Worm (Caenorhabditis elegans) whole organism, young adult: ENCODE results near the gene npr-32.

ENCODE experiments used
- B0019.2 ChIP-seq: fragments of 200-800 bp; sonication (Bioruptor generic); conservative IDR thresholded peaks from 2 replicates; pipeline ENCODE4 v1.3.6; 2022; ENCODE audit warnings: missing genetic modification reagents, missing genetic modification characterization, missing compliant biosample characterization
- B0035.1 ChIP-seq: sonication (generic microtip); optimal IDR thresholded peaks from 2 replicates; lab custom pipeline; 2016; ENCODE audit warnings: missing genetic modification characterization, mild to moderate bottlenecking, missing compliant biosample characterization, missing genotype, missing genetic modification reagents
- C06A6.2 ChIP-seq: fragments of 200-800 bp; sonication (Bioruptor generic); conservative IDR thresholded peaks from 2 replicates; pipeline ENCODE4 v1.3.6; 2022; ENCODE audit warnings: missing genetic modification characterization, missing compliant biosample characterization
- F10E7.11 ChIP-seq: sonication (generic microtip); optimal IDR thresholded peaks from 2 replicates; lab custom pipeline; 2017; ENCODE audit warnings: mild to moderate bottlenecking, missing genetic modification characterization, moderate library complexity, missing compliant biosample characterization
- F33H1.4 ChIP-seq: fragments of 200-800 bp; sonication (Bioruptor generic); IDR thresholded peaks from 2 replicates; pipeline ENCODE4 v1.3.6; 2022; ENCODE audit warnings: missing genetic modification reagents, missing genetic modification characterization, missing compliant biosample characterization
- F52B5.7 ChIP-seq: sonication (generic microtip); optimal IDR thresholded peaks from 2 replicates; lab custom pipeline; 2016; ENCODE audit warnings: mild to moderate bottlenecking, missing genetic modification characterization, missing compliant biosample characterization
- F57A8.1 ChIP-seq: fragments of 200-800 bp; sonication (Bioruptor generic); optimal IDR thresholded peaks from 2 replicates; lab custom pipeline; 2018; ENCODE audit warnings: mild to moderate bottlenecking, missing genetic modification characterization, moderate library complexity, missing compliant biosample characterization
- T07F8.4 ChIP-seq: sonication (generic microtip); optimal IDR thresholded peaks from 2 replicates; lab custom pipeline; 2016; ENCODE audit warnings: mild to moderate bottlenecking, missing genetic modification characterization, moderate library complexity, missing compliant biosample characterization
- Y67H2A.10 ChIP-seq: fragments of 200-800 bp; sonication (Bioruptor generic); conservative IDR thresholded peaks from 2 replicates; pipeline ENCODE4 v1.3.6; 2022; ENCODE audit warnings: missing genetic modification reagents, missing genetic modification characterization, missing compliant biosample characterization
- Y79H2A.3 ChIP-seq: fragments of 200-800 bp; sonication (Bioruptor generic); conservative IDR thresholded peaks from 2 replicates; pipeline ENCODE4 v1.3.6; 2022; ENCODE audit warnings: missing genetic modification reagents, missing genetic modification characterization, missing compliant biosample characterization
- Y95B8A.8 ChIP-seq: fragments of 200-800 bp; sonication (Bioruptor generic); IDR thresholded peaks from 2 replicates; pipeline ENCODE4 v1.3.6; 2022; ENCODE audit warnings: missing genetic modification reagents, missing genetic modification characterization, missing compliant biosample characterization
- ZK185.1 ChIP-seq: sonication (generic microtip); optimal IDR thresholded peaks from 2 replicates; lab custom pipeline; 2016; ENCODE audit warnings: mild to moderate bottlenecking, missing genetic modification characterization, missing compliant biosample characterization; ENCODE audit not compliant: poor library complexity, severe bottlenecking
- atf-7 ChIP-seq: sonication (generic microtip); optimal IDR thresholded peaks from 2 replicates; lab custom pipeline; 2017; ENCODE audit warnings: mild to moderate bottlenecking, missing genetic modification characterization, missing compliant biosample characterization
- attf-3 ChIP-seq: fragments of 200-800 bp; sonication (Bioruptor generic); conservative IDR thresholded peaks from 2 replicates; pipeline ENCODE4 v1.3.6; 2022; ENCODE audit warnings: missing genetic modification reagents, missing genetic modification characterization, missing compliant biosample characterization
- attf-5 ChIP-seq: fragments of 200-800 bp; sonication (Bioruptor generic); optimal IDR thresholded peaks from 2 replicates; lab custom pipeline; 2018; ENCODE audit warnings: mild to moderate bottlenecking, missing genetic modification characterization, missing compliant biosample characterization
- bed-1 ChIP-seq: fragments of 200-800 bp; sonication (Bioruptor generic); IDR thresholded peaks from 2 replicates; pipeline ENCODE4 v1.3.6; 2022; ENCODE audit warnings: missing genetic modification reagents, missing genetic modification characterization, missing compliant biosample characterization
- cebp-2 ChIP-seq: fragments of 200-800 bp; sonication (Bioruptor generic); IDR thresholded peaks from 2 replicates; pipeline ENCODE4 v1.3.6; 2022; ENCODE audit warnings: missing genetic modification characterization, missing compliant biosample characterization
- ceh-100 ChIP-seq: fragments of 200-800 bp; sonication (Bioruptor generic); IDR thresholded peaks from 2 replicates; pipeline ENCODE4 v1.3.6; 2022; ENCODE audit warnings: missing genetic modification reagents, missing genetic modification characterization, missing compliant biosample characterization
- ceh-40 ChIP-seq: fragments of 200-800 bp; sonication (Bioruptor generic); IDR thresholded peaks from 2 replicates; pipeline ENCODE4 v1.3.6; 2022; ENCODE audit warnings: missing genetic modification characterization, missing compliant biosample characterization
- ceh-79 ChIP-seq: sonication (generic microtip); optimal IDR thresholded peaks from 2 replicates; lab custom pipeline; 2017; ENCODE audit warnings: mild to moderate bottlenecking, missing genetic modification characterization, missing compliant biosample characterization
- chd-7 ChIP-seq: sonication (generic microtip); optimal IDR thresholded peaks from 2 replicates; lab custom pipeline; 2016; ENCODE audit warnings: mild to moderate bottlenecking, missing genetic modification characterization, moderate library complexity, missing compliant biosample characterization
- die-1 ChIP-seq: sonication (generic microtip); optimal IDR thresholded peaks from 2 replicates; lab custom pipeline; 2016; ENCODE audit warnings: missing genotype, mild to moderate bottlenecking, missing genetic modification characterization, missing compliant biosample characterization
- egl-18 ChIP-seq: fragments of 200-800 bp; sonication (Bioruptor generic); IDR thresholded peaks from 2 replicates; pipeline ENCODE4 v1.3.6; 2022; ENCODE audit warnings: missing genetic modification reagents, missing genetic modification characterization, missing compliant biosample characterization
- ets-4 ChIP-seq: fragments of 200-800 bp; sonication (Bioruptor generic); optimal IDR thresholded peaks from 2 replicates; lab custom pipeline; 2018; ENCODE audit warnings: mild to moderate bottlenecking, missing genetic modification characterization, missing compliant biosample characterization
- hlh-26 ChIP-seq: fragments of 200-800 bp; sonication (Bioruptor generic); conservative IDR thresholded peaks from 2 replicates; pipeline ENCODE4 v1.3.6; 2022; ENCODE audit warnings: missing genetic modification reagents, missing genetic modification characterization, missing compliant biosample characterization
- hmg-20 ChIP-seq: fragments of 200-800 bp; sonication (Bioruptor generic); IDR thresholded peaks from 2 replicates; pipeline ENCODE4 v1.3.6; 2022; ENCODE audit warnings: missing genetic modification reagents, missing genetic modification characterization, missing compliant biosample characterization
- lag-1 ChIP-seq: fragments of 200-800 bp; sonication (Bioruptor generic); IDR thresholded peaks from 2 replicates; pipeline ENCODE4 v1.3.6; 2022; ENCODE audit warnings: missing genetic modification reagents, missing genetic modification characterization, missing compliant biosample characterization
- let-526 ChIP-seq: fragments of 200-800 bp; sonication (Bioruptor generic); IDR thresholded peaks from 2 replicates; pipeline ENCODE4 v1.3.6; 2022; ENCODE audit warnings: missing genetic modification reagents, missing genetic modification characterization, missing compliant biosample characterization
- lir-1 ChIP-seq: fragments of 200-800 bp; sonication (Bioruptor generic); conservative IDR thresholded peaks from 2 replicates; pipeline ENCODE4 v1.3.6; 2022; ENCODE audit warnings: missing genetic modification reagents, missing genetic modification characterization, missing compliant biosample characterization
- lsy-27 ChIP-seq: sonication (generic microtip); optimal IDR thresholded peaks from 2 replicates; lab custom pipeline; 2017; ENCODE audit warnings: missing genetic modification characterization, mild to moderate bottlenecking, missing compliant biosample characterization, antibody characterized with exemption, missing genotype, borderline replicate concordance; ENCODE audit not compliant: insufficient read depth
- madf-10 ChIP-seq: sonication (generic microtip); optimal IDR thresholded peaks from 2 replicates; lab custom pipeline; 2016; ENCODE audit warnings: mild to moderate bottlenecking, missing genetic modification characterization, missing compliant biosample characterization
- madf-3 ChIP-seq: fragments of 200-800 bp; sonication (Bioruptor generic); IDR thresholded peaks from 2 replicates; pipeline ENCODE4 v1.3.6; 2022; ENCODE audit warnings: missing genetic modification reagents, missing genetic modification characterization, missing compliant biosample characterization
- madf-8 ChIP-seq: fragments of 200-800 bp; sonication (Bioruptor generic); conservative IDR thresholded peaks from 2 replicates; pipeline ENCODE4 v1.3.6; 2022; ENCODE audit warnings: missing genetic modification reagents, missing genetic modification characterization, missing compliant biosample characterization
- nfyb-1 ChIP-seq: fragments of 200-800 bp; sonication (Bioruptor generic); IDR thresholded peaks from 2 replicates; pipeline ENCODE4 v1.3.6; 2022; ENCODE audit warnings: missing genetic modification reagents, missing genetic modification characterization, missing compliant biosample characterization
- nhr-120 ChIP-seq: fragments of 200-800 bp; sonication (Bioruptor generic); IDR thresholded peaks from 2 replicates; pipeline ENCODE4 v1.3.6; 2022; ENCODE audit warnings: missing genetic modification characterization, missing compliant biosample characterization
- nhr-179 ChIP-seq: sonication (generic microtip); optimal IDR thresholded peaks from 2 replicates; lab custom pipeline; 2016; ENCODE audit warnings: mild to moderate bottlenecking, missing genetic modification characterization, missing compliant biosample characterization
- nhr-27 ChIP-seq: fragments of 200-800 bp; sonication (Bioruptor generic); optimal IDR thresholded peaks from 2 replicates; lab custom pipeline; 2018; ENCODE audit warnings: mild to moderate bottlenecking, missing genetic modification characterization, moderate library complexity, missing compliant biosample characterization
- nhr-90 ChIP-seq: sonication (generic microtip); optimal IDR thresholded peaks from 2 replicates; lab custom pipeline; 2016; ENCODE audit warnings: missing genotype, mild to moderate bottlenecking, missing genetic modification characterization, missing compliant biosample characterization
- snpc-1.3 ChIP-seq: sonication (generic microtip); optimal IDR thresholded peaks from 2 replicates; lab custom pipeline; 2017; ENCODE audit warnings: missing genetic modification characterization, mild to moderate bottlenecking, missing compliant biosample characterization, antibody characterized with exemption, moderate library complexity, missing genotype, missing genetic modification reagents; ENCODE audit not compliant: insufficient read depth
- sptf-2 ChIP-seq: fragments of 200-800 bp; sonication (Bioruptor generic); optimal IDR thresholded peaks from 2 replicates; lab custom pipeline; 2018; ENCODE audit warnings: mild to moderate bottlenecking, missing genetic modification characterization, missing compliant biosample characterization
- tbp1 ChIP-seq: fragments of 200-800 bp; sonication (Bioruptor generic); optimal IDR thresholded peaks from 2 replicates; lab custom pipeline; 2018; ENCODE audit warnings: mild to moderate bottlenecking, missing genetic modification characterization, missing compliant biosample characterization
- tbx-9 ChIP-seq: sonication (generic microtip); optimal IDR thresholded peaks from 2 replicates; lab custom pipeline; 2016; ENCODE audit warnings: borderline replicate concordance, missing genetic modification characterization, inconsistent platforms, missing compliant biosample characterization
- tlf-1 ChIP-seq: fragments of 200-800 bp; sonication (Bioruptor generic); optimal IDR thresholded peaks from 2 replicates; lab custom pipeline; 2018; ENCODE audit warnings: mild to moderate bottlenecking, missing genetic modification characterization, missing compliant biosample characterization
- unc-62 ChIP-seq: fragments of 150-350 bp; optimal IDR thresholded peaks from 2 replicates; lab custom pipeline; 2014; ENCODE audit warnings: missing biosample characterization, missing genetic modification reagents, missing genetic modification characterization
- zim-3 ChIP-seq: sonication (generic microtip); optimal IDR thresholded peaks from 2 replicates; lab custom pipeline; 2017; ENCODE audit warnings: mild to moderate bottlenecking, missing genetic modification characterization, moderate library complexity, missing compliant biosample characterization
- ztf-26 ChIP-seq: sonication (generic microtip); optimal IDR thresholded peaks from 2 replicates; lab custom pipeline; 2017; ENCODE audit warnings: missing genetic modification characterization, missing compliant biosample characterization
- ztf-28 ChIP-seq: fragments of 200-800 bp; sonication (Bioruptor generic); IDR thresholded peaks from 2 replicates; pipeline ENCODE4 v1.3.6; 2022; ENCODE audit warnings: missing genetic modification reagents, missing genetic modification characterization, missing compliant biosample characterization

npr-32 gene

DNA sequence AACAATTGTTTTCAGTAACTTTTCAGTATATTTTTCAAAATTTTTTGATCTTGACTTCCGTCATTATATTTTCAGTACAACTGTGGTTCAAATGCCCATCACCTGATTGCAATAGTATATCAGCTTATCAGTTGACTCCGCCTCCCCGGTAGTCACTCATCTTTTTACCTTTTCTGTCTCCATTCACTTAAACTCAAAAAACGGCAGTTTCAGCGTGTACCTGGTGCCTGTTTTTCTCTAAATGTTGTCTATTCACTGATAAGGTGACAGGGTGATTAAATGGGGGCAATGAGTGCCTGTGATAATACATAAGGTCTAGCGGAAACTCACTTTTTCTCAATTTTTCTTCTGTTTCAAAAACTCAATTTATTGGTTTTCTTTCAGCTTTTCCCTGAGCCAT, 14.3 kb upstream of the npr-32 start, which contains the start of gene ZK550.2 (continued):
- TF ChIP-seq madf-3 (GFP tag; lab: Robert Waterston, UW) (no peak), let-526 (GFP tag; lab: Robert Waterston, UW) (no peak), hlh-26 (GFP tag; lab: Robert Waterston, UW) (no peak), ceh-100 (GFP tag; lab: Robert Waterston, UW) (no peak), F57A8.1 (no peak), die-1 (tag; lab: Kevin White, UChicago) (no peak), T07F8.4 (no peak), nfyb-1 (GFP tag; lab: Robert Waterston, UW) (no peak), snpc-1.3 (no peak), F10E7.11 (no peak), ets-4 (peak; percentile 82), madf-10 (tag; lab: Kevin White, UChicago) (no peak), lir-1 (GFP tag; lab: Robert Waterston, UW) (no peak), Y95B8A.8 (GFP tag; lab: Robert Waterston, UW) (no peak), B0019.2 (GFP tag; lab: Robert Waterston, UW) (no peak), B0035.1 (tag; lab: Kevin White, UChicago) (no peak), tlf-1 (GFP tag; lab: Kevin White, UChicago) (no peak), unc-62 (peak; percentile 56), cebp-2 (GFP tag; lab: Robert Waterston, UW) (no peak), atf-7 (peak; percentile 45), chd-7 (no peak), ceh-40 (GFP tag; lab: Robert Waterston, UW) (no peak), attf-3 (GFP tag; lab: Robert Waterston, UW) (no peak), lsy-27 (tag; lab: Kevin White, UChicago) (no peak), ceh-79 (tag; lab: Kevin White, UChicago) (no peak), nhr-179 (tag; lab: Kevin White, UChicago) (no peak), Y79H2A.3 (no peak), nhr-27 (no peak), C06A6.2 (no peak), nhr-120 (no peak), F52B5.7 (tag; lab: Kevin White, UChicago) (no peak)

DNA sequence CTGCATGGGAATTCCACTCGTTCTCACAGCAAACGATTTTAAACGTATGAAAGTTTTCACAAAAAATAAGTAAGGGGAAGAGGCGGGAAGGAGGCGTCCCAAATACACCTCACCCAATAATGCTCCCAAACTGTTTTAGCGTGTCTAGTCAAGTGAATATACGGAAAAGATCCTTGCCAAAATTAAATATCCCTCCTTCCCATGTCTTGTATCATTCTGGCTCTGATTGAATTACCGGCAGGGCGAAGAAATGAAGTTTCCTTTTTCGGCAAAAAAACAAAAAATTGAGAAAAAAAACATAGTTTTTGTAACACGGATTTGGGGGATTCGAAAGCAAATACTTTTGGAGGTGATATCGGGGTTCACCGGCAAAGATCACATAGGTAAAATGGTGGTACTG, 8.1 kb upstream of the npr-32 start:
- no peak for TF ChIP-seq nhr-120
- no peak for TF ChIP-seq lag-1 (GFP tag; lab: Robert Waterston, UW)
- no peak for TF ChIP-seq attf-5 (GFP tag; lab: Kevin White, UChicago)
- no peak for TF ChIP-seq bed-1 (GFP tag; lab: Robert Waterston, UW)
- no peak for TF ChIP-seq ztf-26 (tag; lab: Kevin White, UChicago)
- TF ChIP-seq egl-18 (GFP tag; lab: Robert Waterston, UW), result no peak
- no peak for TF ChIP-seq sptf-2 (GFP tag; lab: Kevin White, UChicago)

DNA sequence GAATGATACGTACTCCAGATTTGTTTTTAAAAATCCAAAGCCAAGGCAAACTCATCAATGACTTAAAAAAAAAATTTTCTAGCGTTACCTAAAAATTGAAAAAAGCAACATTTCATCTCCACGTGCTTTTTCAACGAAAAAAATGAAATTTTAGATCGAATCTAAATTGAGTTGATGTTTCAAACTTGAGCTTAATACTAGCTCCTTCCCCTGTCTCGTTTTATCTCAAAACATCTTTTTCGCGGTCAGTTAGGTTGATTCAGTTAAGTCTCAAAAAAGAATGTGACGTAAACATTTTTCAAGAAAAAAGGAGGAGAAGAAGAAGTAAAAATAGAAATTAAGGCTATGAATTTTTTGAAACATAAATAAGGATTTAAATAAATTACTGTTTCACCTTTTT, 6.2 kb upstream of the npr-32 start:
- no peak for TF ChIP-seq ztf-28 (GFP tag; lab: Robert Waterston, UW)
- TF ChIP-seq F33H1.4 (GFP tag; lab: Robert Waterston, UW), result no peak
- TF ChIP-seq hmg-20 (GFP tag; lab: Robert Waterston, UW), result no peak
- no peak for TF ChIP-seq zim-3 (tag; lab: Kevin White, UChicago)
- no peak for TF ChIP-seq madf-8 (GFP tag; lab: Robert Waterston, UW)
- no peak for TF ChIP-seq Y67H2A.10 (GFP tag; lab: Robert Waterston, UW)
- no peak for TF ChIP-seq tbx-9
- no peak for TF ChIP-seq lsy-27 (tag; lab: Kevin White, UChicago)
- TF ChIP-seq sptf-2 (GFP tag; lab: Kevin White, UChicago), result no peak
- no peak for TF ChIP-seq nhr-90
- TF ChIP-seq madf-10 (tag; lab: Kevin White, UChicago), result no peak
- no peak for TF ChIP-seq tbp1 (GFP tag; lab: Kevin White, UChicago)
- no peak for TF ChIP-seq ZK185.1 (tag; lab: Kevin White, UChicago)
